Fruit fly (Drosophila melanogaster): ENCODE results near the gene Mipp1.

The Mipp1 gene

dm6 chr3L:16615132-16615709 lies 42.1 kb upstream of the Mipp1 start, which contains the start of gene Mo25 (continued):
- TF ChIP-seq nerfin-1 (tag; optimal IDR thresholded peaks at IDR 0.05): no peak
- TF ChIP-seq Oli (tag; optimal IDR thresholded peaks at IDR 0.05): no peak
- TF ChIP-seq zfh2 (GFP tag; optimal IDR thresholded peaks at IDR 0.05): peak; percentile 35
- peak; percentile 29; the same call in 1 of the 2 replicates for TF ChIP-seq ssp (GFP tag; IDR thresholded peaks at IDR 0.05)
- TF ChIP-seq gcm2 (GFP tag; optimal IDR thresholded peaks at IDR 0.05): no peak
- TF ChIP-seq CG9609 (GFP tag; optimal IDR thresholded peaks at IDR 0.05): no peak
- TF ChIP-seq onecut (GFP tag; IDR thresholded peaks at IDR 0.05): peak; percentile 29; the same call in 1 of the 2 replicates
- TF ChIP-seq pan (optimal IDR thresholded peaks at IDR 0.05): no peak
- TF ChIP-seq pan (GFP tag; optimal IDR thresholded peaks at IDR 0.05 in 1 of 2, IDR thresholded peaks at IDR 0.05 in 1 of 2): no peak
- peak; percentile 88 for TF ChIP-seq CG12659 (GFP tag; optimal IDR thresholded peaks at IDR 0.05)
- TF ChIP-seq D19A (tag; optimal IDR thresholded peaks at IDR 0.05): peak; percentile 34
- no peak for TF ChIP-seq CG10366 (GFP tag; IDR thresholded peaks at IDR 0.05)
- no peak for TF ChIP-seq usp (GFP tag; optimal IDR thresholded peaks at IDR 0.05)
- TF ChIP-seq Sox102F (GFP tag; optimal IDR thresholded peaks at IDR 0.05): no peak
- no peak for TF ChIP-seq CG1529 (GFP tag; optimal IDR thresholded peaks at IDR 0.05)
- no peak for TF ChIP-seq Antp (GFP tag; optimal IDR thresholded peaks at IDR 0.05)
- TF ChIP-seq Mrtf (GFP tag; IDR thresholded peaks at IDR 0.05): no peak
- peak; percentile 17 for TF ChIP-seq CG6254 (GFP tag; optimal IDR thresholded peaks at IDR 0.05)
- 0 out of 3 replicates have a peak, but pooled peaks have one; percentile 36 for TF ChIP-seq dysf (GFP tag; IDR thresholded peaks at IDR 0.05)
- no peak for TF ChIP-seq Camta (GFP tag; optimal IDR thresholded peaks at IDR 0.05)
- TF ChIP-seq Dip2 (GFP tag; IDR thresholded peaks at IDR 0.05): no peak
- 0 out of 2 replicates have a peak, but pooled peaks have one; percentile 2 for TF ChIP-seq ap (GFP tag; IDR thresholded peaks at IDR 0.05)
- peak; percentile 14 for TF ChIP-seq dmrt11E (tag; optimal IDR thresholded peaks at IDR 0.05)
- peak; percentile 75 for TF ChIP-seq CG4617 (GFP tag; optimal IDR thresholded peaks at IDR 0.05; ENCODE audit: borderline replicate concordance)
- TF ChIP-seq sqz (GFP tag; optimal IDR thresholded peaks at IDR 0.05): peak; percentile 82
- no peak for TF ChIP-seq schlank (tag; optimal IDR thresholded peaks at IDR 0.05)
- no peak for TF ChIP-seq TFAM (GFP tag; optimal IDR thresholded peaks at IDR 0.05)
- no peak for TF ChIP-seq wor (GFP tag; IDR thresholded peaks at IDR 0.05)
- no peak for TF ChIP-seq CG9215 (GFP tag; IDR thresholded peaks at IDR 0.05)
- peak; percentile 89 for TF ChIP-seq YL-1 (GFP tag; optimal IDR thresholded peaks at IDR 0.05)
- TF ChIP-seq crp (GFP tag; optimal IDR thresholded peaks at IDR 0.05): no peak
- no peak for TF ChIP-seq CG14667 (GFP tag; IDR thresholded peaks at IDR 0.05)
- no peak for TF ChIP-seq Hr39 (optimal IDR thresholded peaks at IDR 0.05)
- no peak for TF ChIP-seq luna (GFP tag; optimal IDR thresholded peaks at IDR 0.05)
- TF ChIP-seq ind (GFP tag; optimal IDR thresholded peaks at IDR 0.05): peak; percentile 40
- TF ChIP-seq en (GFP tag; optimal IDR thresholded peaks at IDR 0.05): no peak
- peak; percentile 3 for TF ChIP-seq ERR (GFP tag; optimal IDR thresholded peaks at IDR 0.05)
- no peak for TF ChIP-seq CG4282 (GFP tag; optimal IDR thresholded peaks at IDR 0.05)
- no peak for TF ChIP-seq croc (GFP tag; conservative IDR thresholded peaks at IDR 0.05)
- peak; percentile 70 for TF ChIP-seq slbo (GFP tag; IDR thresholded peaks at IDR 0.05)
- TF ChIP-seq CG31365 (tag; optimal IDR thresholded peaks at IDR 0.05): no peak
- no peak for TF ChIP-seq CG1602 (GFP tag; optimal IDR thresholded peaks at IDR 0.05)
- TF ChIP-seq CG11696 (GFP tag; IDR thresholded peaks at IDR 0.05): no peak
- no peak for TF ChIP-seq CG4404 (GFP tag; IDR thresholded peaks at IDR 0.05)
- TF ChIP-seq CG3838 (GFP tag; optimal IDR thresholded peaks at IDR 0.05): no peak
- TF ChIP-seq twi (tag; optimal IDR thresholded peaks at IDR 0.05): no peak
- no peak for TF ChIP-seq Gsc (GFP tag; IDR thresholded peaks at IDR 0.05)
- peak; percentile 65 for TF ChIP-seq CG2712 (tag; optimal IDR thresholded peaks at IDR 0.05)
- TF ChIP-seq fu2 (GFP tag; optimal IDR thresholded peaks at IDR 0.05): no peak
- TF ChIP-seq tin (GFP tag; optimal IDR thresholded peaks at IDR 0.05): peak; percentile 49
- no peak for TF ChIP-seq CG13624 (GFP tag; optimal IDR thresholded peaks at IDR 0.05)
- TF ChIP-seq Dad (GFP tag; optimal IDR thresholded peaks at IDR 0.05): no peak
